Worm (Caenorhabditis elegans) whole organism, late embryonic: ENCODE results near the gene pal-1.

Experiments used
- C38D4.7 ChIP-seq: fragments of 200-800 bp; sonication (Bioruptor generic); optimal IDR thresholded peaks from 2 replicates; lab custom pipeline; 2018; ENCODE audit warnings: mild to moderate bottlenecking, missing genetic modification characterization, moderate library complexity, missing compliant biosample characterization
- K02D7.2 ChIP-seq: sonication (generic microtip); optimal IDR thresholded peaks from 2 replicates; lab custom pipeline; 2017; ENCODE audit warnings: mild to moderate bottlenecking, missing genetic modification characterization, missing compliant biosample characterization
- T23F11.4 ChIP-seq: fragments of 200-800 bp; sonication (Bioruptor generic); optimal IDR thresholded peaks from 2 replicates; lab custom pipeline; 2018; ENCODE audit warnings: mild to moderate bottlenecking, missing genetic modification characterization, missing compliant biosample characterization
- Y22D7AL.16 ChIP-seq: sonication (generic microtip); optimal IDR thresholded peaks from 2 replicates; lab custom pipeline; 2016; ENCODE audit warnings: missing genetic modification characterization, missing compliant biosample characterization
- ceh-18 ChIP-seq: sonication (generic microtip); optimal IDR thresholded peaks from 2 replicates; lab custom pipeline; 2016; ENCODE audit warnings: missing genetic modification characterization, missing compliant biosample characterization
- ceh-19 ChIP-seq: fragments of 200-800 bp; sonication (Bioruptor generic); optimal IDR thresholded peaks from 2 replicates; lab custom pipeline; 2018; ENCODE audit warnings: mild to moderate bottlenecking, missing genetic modification characterization, missing compliant biosample characterization
- ceh-2 ChIP-seq: sonication (generic microtip); optimal IDR thresholded peaks from 2 replicates; lab custom pipeline; 2016; ENCODE audit warnings: missing genotype, missing genetic modification characterization, missing compliant biosample characterization
- ceh-22 ChIP-seq: sonication (generic microtip); optimal IDR thresholded peaks from 2 replicates; lab custom pipeline; 2017; ENCODE audit warnings: missing biosample characterization, missing genetic modification characterization
- ceh-24 ChIP-seq: sonication (generic microtip); optimal IDR thresholded peaks from 2 replicates; lab custom pipeline; 2016; ENCODE audit warnings: mild to moderate bottlenecking, missing genetic modification characterization, missing compliant biosample characterization
- ceh-30 ChIP-seq: fragments of 150-350 bp; optimal IDR thresholded peaks from 2 replicates; lab custom pipeline; 2014; ENCODE audit warnings: missing biosample characterization, missing genetic modification characterization
- ceh-31 ChIP-seq: sonication (generic microtip); optimal IDR thresholded peaks from 2 replicates; lab custom pipeline; 2016; ENCODE audit warnings: missing genetic modification characterization, missing compliant biosample characterization
- ceh-34 ChIP-seq: sonication (generic microtip); optimal IDR thresholded peaks from 2 replicates; lab custom pipeline; 2016; ENCODE audit warnings: mild to moderate bottlenecking, missing genetic modification characterization, missing compliant biosample characterization
- ceh-45 ChIP-seq: fragments of 200-800 bp; sonication (Bioruptor generic); IDR thresholded peaks from 2 replicates; pipeline ENCODE4 v1.3.6; 2022; ENCODE audit warnings: missing genetic modification reagents, missing genetic modification characterization, missing compliant biosample characterization
- dmd-4 ChIP-seq: sonication (generic microtip); optimal IDR thresholded peaks from 2 replicates; lab custom pipeline; 2016; ENCODE audit warnings: borderline replicate concordance, missing genetic modification characterization, missing compliant biosample characterization
- elt-2 ChIP-seq: sonication (generic microtip); optimal IDR thresholded peaks from 2 replicates; lab custom pipeline; 2016; ENCODE audit warnings: missing genetic modification reagents, missing genetic modification characterization, missing compliant biosample characterization
- ets-4 ChIP-seq: sonication (generic microtip); optimal IDR thresholded peaks from 2 replicates; lab custom pipeline; 2016; ENCODE audit warnings: missing genetic modification characterization, missing compliant biosample characterization
- fkh-10 ChIP-seq: fragments of 150-350 bp; optimal IDR thresholded peaks from 2 replicates; lab custom pipeline; 2014; ENCODE audit warnings: missing biosample characterization, missing genetic modification reagents, missing genetic modification characterization
- hlh-30 ChIP-seq: sonication (generic microtip); optimal IDR thresholded peaks from 2 replicates; lab custom pipeline; 2017; ENCODE audit warnings: antibody characterized with exemption, missing genetic modification characterization, missing compliant biosample characterization; ENCODE audit not compliant: insufficient read depth
- lim-6 ChIP-seq: sonication (generic microtip); optimal IDR thresholded peaks from 2 replicates; lab custom pipeline; 2016; ENCODE audit warnings: missing genetic modification characterization, missing compliant biosample characterization
- lin-11 ChIP-seq: fragments of 200-800 bp; sonication (Bioruptor generic); optimal IDR thresholded peaks from 2 replicates; lab custom pipeline; 2018; ENCODE audit warnings: mild to moderate bottlenecking, missing genetic modification characterization, missing compliant biosample characterization
- madf-2 ChIP-seq: sonication (generic microtip); optimal IDR thresholded peaks from 2 replicates; lab custom pipeline; 2017; ENCODE audit warnings: missing genetic modification characterization, missing compliant biosample characterization
- mec-3 ChIP-seq: sonication (generic microtip); optimal IDR thresholded peaks from 2 replicates; lab custom pipeline; 2016; ENCODE audit warnings: borderline replicate concordance, missing genetic modification characterization, missing compliant biosample characterization
- nfya-1 ChIP-seq: sonication (generic microtip); optimal IDR thresholded peaks from 2 replicates; lab custom pipeline; 2017; ENCODE audit warnings: missing genetic modification characterization, mild to moderate bottlenecking, missing compliant biosample characterization, antibody characterized with exemption, moderate library complexity
- pqm-1 ChIP-seq: sonication (generic microtip); optimal IDR thresholded peaks from 2 replicates; lab custom pipeline; 2016; ENCODE audit warnings: missing genetic modification characterization, missing compliant biosample characterization
- pros-1 ChIP-seq: fragments of 150-350 bp; optimal IDR thresholded peaks from 2 replicates; lab custom pipeline; 2014; ENCODE audit warnings: missing biosample characterization, missing genetic modification reagents, missing genetic modification characterization
- ref-2 ChIP-seq: sonication (generic microtip); optimal IDR thresholded peaks from 2 replicates; lab custom pipeline; 2016; ENCODE audit warnings: missing genetic modification characterization, missing compliant biosample characterization
- rnt-1 ChIP-seq: sonication (generic microtip); optimal IDR thresholded peaks from 2 replicates; lab custom pipeline; 2016; ENCODE audit warnings: missing genetic modification characterization, missing compliant biosample characterization
- sdc-2 ChIP-seq: sonication (generic microtip); optimal IDR thresholded peaks from 2 replicates; lab custom pipeline; 2016; ENCODE audit warnings: missing genotype, missing genetic modification characterization, missing compliant biosample characterization
- sox-2 ChIP-seq: fragments of 200-800 bp; sonication (Bioruptor generic); IDR thresholded peaks from 2 replicates; pipeline ENCODE4 v1.3.6; 2022; ENCODE audit warnings: missing genetic modification reagents, missing genetic modification characterization, missing compliant biosample characterization
- tbx-2 ChIP-seq: sonication (generic microtip); optimal IDR thresholded peaks from 2 replicates; lab custom pipeline; 2016; ENCODE audit warnings: missing genetic modification characterization, missing compliant biosample characterization
- ttx-3 ChIP-seq: sonication (generic microtip); optimal IDR thresholded peaks from 2 replicates; lab custom pipeline; 2016; ENCODE audit warnings: missing genetic modification reagents, missing genetic modification characterization, missing compliant biosample characterization
- unc-3 ChIP-seq, 2 experiments: fragments of 200-800 bp in 1 of 2; sonication (Bioruptor generic) in 1 of 2; sonication (generic microtip) in 1 of 2; conservative IDR thresholded peaks in 1 of 2; optimal IDR thresholded peaks in 1 of 2; 2 replicates each; pipeline versions ENCODE4 v1.3.6 to Lab custom; 2016 to 2022; ENCODE audit warnings: missing compliant biosample characterization in 2 of 2, missing genetic modification characterization in 2 of 2, missing genetic modification reagents in 1 of 2
- zip-5 ChIP-seq: sonication (generic microtip); optimal IDR thresholded peaks from 2 replicates; lab custom pipeline; 2016; ENCODE audit warnings: missing genetic modification characterization, missing compliant biosample characterization
- ztf-16 ChIP-seq: sonication (generic microtip); optimal IDR thresholded peaks from 2 replicates; lab custom pipeline; 2017; ENCODE audit warnings: missing genetic modification characterization, missing compliant biosample characterization

Gene pal-1

DNA sequence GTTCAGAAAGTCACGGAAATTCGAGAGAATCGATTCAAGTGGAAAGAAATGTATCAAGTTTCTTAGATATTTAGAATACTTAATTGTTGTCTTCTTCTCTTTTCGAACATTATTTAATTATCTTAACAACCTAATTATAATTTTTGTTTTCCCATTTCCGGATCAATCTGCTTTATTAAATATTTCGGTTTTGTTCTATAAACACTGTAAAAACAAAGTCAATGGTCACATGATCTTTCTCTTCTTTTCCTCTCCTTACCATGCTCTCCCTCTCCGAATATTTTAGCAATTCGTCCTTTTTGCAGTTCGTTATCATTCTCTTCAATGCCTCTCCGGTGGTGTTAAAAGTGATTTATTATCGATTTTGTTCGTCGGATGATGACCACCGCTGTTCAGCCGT lies 12.8 kb downstream of the pal-1 start, which contains the start of gene tag-325:
Gene tag-325, plus strand, starts transcription at position 301 of the 400 bp plus-strand sequence.
- TF ChIP-seq lin-11: no peak
- TF ChIP-seq hlh-30 (tag; lab: Kevin White, UChicago): peak; percentile 15

- TF ChIP-seq ceh-31 (tag; lab: Kevin White, UChicago) (peak; percentile 26), zip-5 (tag; lab: Kevin White, UChicago) (no peak), pros-1 (tag; lab: Kevin White, UChicago) (no peak), ztf-16 (no peak), T23F11.4 (GFP tag; lab: Kevin White, UChicago) (no peak), nfya-1 (tag; lab: Kevin White, UChicago) (peak; percentile 45), tbx-2 (peak; percentile 19), lim-6 (tag; lab: Kevin White, UChicago) (no peak), ref-2 (no peak), ttx-3 (tag; lab: Kevin White, UChicago) (no peak), fkh-10 (GFP tag; lab: Kevin White, UChicago) (no peak), elt-2 (tag; lab: Kevin White, UChicago) (peak; percentile 16), ets-4 (peak; percentile 48), mec-3 (tag; lab: Kevin White, UChicago) (no peak), hlh-30 (tag; lab: Kevin White, UChicago) (peak; percentile 20)
Measured at ce11 chrIII:4796039-4796438, 13.3 kb downstream of the pal-1 start.

DNA sequence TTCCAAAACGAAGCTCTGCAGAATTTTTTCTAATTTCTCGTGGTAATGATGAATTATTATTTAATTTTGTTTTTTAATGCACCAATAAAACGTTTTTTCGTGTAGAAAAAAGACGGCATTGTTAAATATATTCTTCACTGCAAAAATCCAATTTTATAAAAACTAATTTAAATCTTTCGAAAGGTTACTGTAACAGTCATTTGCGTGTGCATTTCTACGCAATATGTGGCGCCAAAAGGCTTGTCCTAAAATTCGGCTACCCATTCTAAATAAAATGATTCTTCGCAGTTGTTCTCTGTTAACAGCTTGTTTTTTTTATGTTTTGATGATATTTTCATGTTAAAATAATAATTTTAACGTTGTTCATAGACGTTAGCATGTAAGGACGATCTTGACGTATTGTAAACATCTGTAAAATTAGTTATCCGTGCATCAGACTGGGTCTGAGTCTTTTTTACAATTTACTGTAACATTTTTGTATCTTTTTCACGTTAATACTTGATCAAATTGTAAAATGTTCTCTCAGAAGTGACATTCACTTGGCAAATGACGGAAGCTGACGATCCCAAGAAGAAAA lies 16.7 kb downstream of the pal-1 start, which contains the start of gene mip-1:
Gene mip-1, plus strand, starts transcription at position 527 of the 577 bp plus-strand sequence.
- no peak for TF ChIP-seq madf-2 (tag; lab: Kevin White, UChicago)
- no peak for TF ChIP-seq pqm-1
- TF ChIP-seq nfya-1 (tag; lab: Kevin White, UChicago): no peak
- no peak for TF ChIP-seq ceh-45
- TF ChIP-seq Y22D7AL.16 (tag; lab: Kevin White, UChicago): no peak
- TF ChIP-seq ceh-2 (tag; lab: Kevin White, UChicago): no peak
- no peak for TF ChIP-seq unc-3 (GFP tag; conservative IDR thresholded peaks at IDR 0.05; lab: Robert Waterston, UW)
- no peak for TF ChIP-seq unc-3 (tag; optimal IDR thresholded peaks at IDR 0.05; lab: Kevin White, UChicago)
- no peak for TF ChIP-seq T23F11.4 (GFP tag; lab: Kevin White, UChicago)
- no peak for TF ChIP-seq ceh-18 (tag; lab: Kevin White, UChicago)
- TF ChIP-seq ceh-30 (tag; lab: Kevin White, UChicago): no peak
- TF ChIP-seq C38D4.7 (GFP tag; lab: Kevin White, UChicago): no peak
- TF ChIP-seq ceh-22 (tag; lab: Kevin White, UChicago): no peak
- TF ChIP-seq sox-2 (GFP tag; lab: Robert Waterston, UW): no peak
- no peak for TF ChIP-seq K02D7.2 (tag; lab: Kevin White, UChicago)

DNA sequence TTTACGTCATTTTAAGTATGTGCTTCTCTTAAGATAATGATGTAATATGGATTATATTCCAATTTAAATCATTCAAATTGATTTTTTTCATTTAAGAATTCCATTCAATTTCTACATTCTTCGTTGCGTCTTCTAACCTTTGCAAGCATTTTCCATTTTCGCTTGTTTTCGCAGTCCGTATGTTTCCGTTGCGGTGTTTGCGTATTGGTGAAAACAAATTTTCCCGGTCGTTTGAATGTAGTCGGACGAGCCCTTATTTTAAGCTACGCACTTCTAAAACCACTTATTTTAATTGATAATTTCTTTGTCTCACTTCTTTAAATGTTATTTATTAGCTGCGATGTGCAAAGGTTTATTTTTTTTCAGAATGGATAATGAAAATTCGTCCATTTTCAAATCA lies 23.7 kb downstream of the pal-1 start, which contains the start of gene mel-28:
Gene mel-28, plus strand, starts transcription at position 367 of the 400 bp plus-strand sequence.
- TF ChIP-seq ceh-34 (no peak), rnt-1 (tag; lab: Kevin White, UChicago) (no peak), ref-2 (no peak), ceh-24 (tag; lab: Kevin White, UChicago) (no peak), ceh-45 (no peak), sdc-2 (tag; lab: Kevin White, UChicago) (no peak), ceh-19 (GFP tag; lab: Kevin White, UChicago) (no peak), dmd-4 (tag; lab: Kevin White, UChicago) (no peak), K02D7.2 (tag; lab: Kevin White, UChicago) (no peak), pqm-1 (no peak), T23F11.4 (GFP tag; lab: Kevin White, UChicago) (no peak)
